Worm (Caenorhabditis elegans): ENCODE data around the gene gpd-2.

The gpd-2 gene

DNA sequence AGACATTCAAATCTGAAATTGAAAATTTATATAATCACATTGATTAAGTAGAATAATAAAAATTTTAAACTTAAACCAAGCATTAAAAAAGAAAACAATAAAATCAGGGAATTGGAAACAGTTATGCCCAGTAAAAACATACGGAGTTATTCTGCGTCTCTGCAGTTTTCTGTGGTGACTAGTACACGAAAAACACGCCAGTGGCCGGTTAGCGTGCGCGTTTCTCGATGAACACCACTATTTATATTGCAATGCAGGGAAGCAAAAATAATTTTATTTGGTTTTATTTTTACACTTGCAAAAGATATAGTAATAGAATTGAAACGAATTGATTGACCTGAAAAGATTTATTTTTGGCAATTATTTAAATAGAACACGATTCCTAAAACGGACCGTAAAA, 14.7 kb downstream of the gpd-2 start, which contains the start of gene sec-3:
Gene sec-3 (minus strand): TSS at position 21 of the 400 bp plus-strand sequence.
- no peak for TF ChIP-seq ama-1 (optimal IDR thresholded peaks at IDR 0.05)
- TF ChIP-seq aly-1 (tag; optimal IDR thresholded peaks at IDR 0.05) = no peak
- TF ChIP-seq ets-7 (tag; optimal IDR thresholded peaks at IDR 0.05) = no peak
- TF ChIP-seq ceh-36 (tag; optimal IDR thresholded peaks at IDR 0.05) = peak; percentile 38
- peak; percentile 65; the same call in 1 of the 2 replicates for TF ChIP-seq sea-1 (GFP tag; conservative IDR thresholded peaks at IDR 0.05)
- peak; percentile 45; the same call in 1 of the 2 replicates for TF ChIP-seq flt-1 (GFP tag; IDR thresholded peaks at IDR 0.05)
- TF ChIP-seq F13C5.2 (tag; optimal IDR thresholded peaks at IDR 0.05) = peak; percentile 88
- no peak for TF ChIP-seq ceh-13 (GFP tag; optimal IDR thresholded peaks at IDR 0.05)
- TF ChIP-seq tbx-37 (GFP tag; conservative IDR thresholded peaks at IDR 0.05) = peak; percentile 29; the same call in 1 of the 2 replicates
- no peak for TF ChIP-seq B0310.2 (tag; optimal IDR thresholded peaks at IDR 0.05)
- TF ChIP-seq tbx-11 (GFP tag; IDR thresholded peaks at IDR 0.05) = 0 out of 2 replicates have a peak, but pooled peaks have one; percentile 28
- TF ChIP-seq pes-1 (GFP tag; IDR thresholded peaks at IDR 0.05) = peak; percentile 75
- peak; percentile 13 for TF ChIP-seq tra-4 (tag; optimal IDR thresholded peaks at IDR 0.05)
- peak; percentile 19 for TF ChIP-seq hmbx-1 (tag; optimal IDR thresholded peaks at IDR 0.05)
- TF ChIP-seq hmg-4 (GFP tag; optimal IDR thresholded peaks at IDR 0.05) = peak; percentile 55
- peak; percentile 13 for TF ChIP-seq hnd-1 (tag; optimal IDR thresholded peaks at IDR 0.05)
- peak; percentile 58; the same call in 1 of the 2 replicates for TF ChIP-seq scrt-1 (GFP tag; IDR thresholded peaks at IDR 0.05)

ce11 chrX:3094304-3094703, 20.2 kb downstream of the gpd-2 start, which contains the start of gene wrt-2:
Gene wrt-2, minus strand, starts transcription at chrX:3094349.
- TF ChIP-seq ceh-13 (GFP tag; optimal IDR thresholded peaks at IDR 0.05) (no peak), ceh-36 (tag; optimal IDR thresholded peaks at IDR 0.05) (no peak), tbx-11 (GFP tag; IDR thresholded peaks at IDR 0.05) (no peak), hmbx-1 (tag; optimal IDR thresholded peaks at IDR 0.05) (no peak), scrt-1 (GFP tag; IDR thresholded peaks at IDR 0.05) (no peak), ets-7 (tag; optimal IDR thresholded peaks at IDR 0.05) (no peak), sea-1 (GFP tag; conservative IDR thresholded peaks at IDR 0.05) (no peak)

- TF ChIP-seq B0310.2 (tag; optimal IDR thresholded peaks at IDR 0.05) = no peak
- TF ChIP-seq F13C5.2 (tag; optimal IDR thresholded peaks at IDR 0.05) = no peak
- no peak for TF ChIP-seq ceh-13 (GFP tag; optimal IDR thresholded peaks at IDR 0.05)
- TF ChIP-seq hnd-1 (tag; optimal IDR thresholded peaks at IDR 0.05) = no peak
- no peak for TF ChIP-seq tbx-37 (GFP tag; conservative IDR thresholded peaks at IDR 0.05)
- TF ChIP-seq sea-1 (GFP tag; conservative IDR thresholded peaks at IDR 0.05) = no peak
- no peak for TF ChIP-seq hmbx-1 (tag; optimal IDR thresholded peaks at IDR 0.05)
- TF ChIP-seq ceh-36 (tag; optimal IDR thresholded peaks at IDR 0.05) = no peak
- TF ChIP-seq flt-1 (GFP tag; IDR thresholded peaks at IDR 0.05) = no peak
- no peak for TF ChIP-seq pes-1 (GFP tag; IDR thresholded peaks at IDR 0.05)
Observed at ce11 chrX:3092460-3092859, 22.0 kb downstream of the gpd-2 start.

DNA sequence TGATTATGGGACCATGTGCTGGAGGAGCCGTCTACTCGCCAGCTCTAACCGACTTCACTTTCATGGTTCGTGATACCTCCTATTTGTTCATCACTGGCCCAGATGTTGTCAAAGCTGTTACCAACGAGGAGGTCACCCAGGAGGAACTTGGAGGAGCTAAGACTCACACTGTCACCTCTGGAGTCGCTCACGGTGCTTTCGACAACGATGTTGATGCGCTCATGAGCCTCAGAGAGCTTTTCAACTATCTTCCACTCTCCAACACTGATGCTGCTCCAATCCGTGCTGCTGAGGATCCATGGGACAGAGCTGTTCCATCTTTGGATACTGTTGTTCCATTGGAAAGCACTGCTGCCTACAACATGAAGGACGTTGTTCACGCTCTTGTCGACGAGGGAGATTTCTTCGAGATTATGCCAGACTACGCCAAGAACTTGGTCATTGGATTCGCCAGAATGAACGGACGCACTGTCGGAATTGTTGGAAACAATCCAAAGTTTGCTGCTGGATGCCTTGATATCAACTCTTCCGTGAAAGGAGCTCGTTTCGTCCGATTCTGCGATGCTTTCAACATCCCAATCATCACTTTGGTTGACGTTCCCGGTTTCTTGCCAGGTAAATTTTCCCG, 23.3 kb downstream of the gpd-2 start:
- TF ChIP-seq aly-1 (tag; optimal IDR thresholded peaks at IDR 0.05) (no peak), flt-1 (GFP tag; IDR thresholded peaks at IDR 0.05) (no peak), pes-1 (GFP tag; IDR thresholded peaks at IDR 0.05) (no peak), ceh-36 (tag; optimal IDR thresholded peaks at IDR 0.05) (no peak), ama-1 (optimal IDR thresholded peaks at IDR 0.05) (no peak), ceh-13 (GFP tag; optimal IDR thresholded peaks at IDR 0.05) (no peak), scrt-1 (GFP tag; IDR thresholded peaks at IDR 0.05) (no peak), hmg-4 (GFP tag; optimal IDR thresholded peaks at IDR 0.05) (no peak), F13C5.2 (tag; optimal IDR thresholded peaks at IDR 0.05) (no peak), tbx-11 (GFP tag; IDR thresholded peaks at IDR 0.05) (no peak), hmbx-1 (tag; optimal IDR thresholded peaks at IDR 0.05) (no peak), tra-4 (tag; optimal IDR thresholded peaks at IDR 0.05) (no peak), hnd-1 (tag; optimal IDR thresholded peaks at IDR 0.05) (no peak)

ce11 chrX:3089894-3090414, 24.5 kb downstream of the gpd-2 start:
- no peak for TF ChIP-seq tbx-11 (GFP tag; IDR thresholded peaks at IDR 0.05)
- TF ChIP-seq hmbx-1 (tag; optimal IDR thresholded peaks at IDR 0.05) = no peak
- no peak for TF ChIP-seq tbx-37 (GFP tag; conservative IDR thresholded peaks at IDR 0.05)
- no peak for TF ChIP-seq pes-1 (GFP tag; IDR thresholded peaks at IDR 0.05)
- no peak for TF ChIP-seq ceh-36 (tag; optimal IDR thresholded peaks at IDR 0.05)
- TF ChIP-seq ama-1 (optimal IDR thresholded peaks at IDR 0.05) = no peak
- no peak for TF ChIP-seq B0310.2 (tag; optimal IDR thresholded peaks at IDR 0.05)
- TF ChIP-seq sea-1 (GFP tag; conservative IDR thresholded peaks at IDR 0.05) = no peak

- TF ChIP-seq ceh-13 (GFP tag; optimal IDR thresholded peaks at IDR 0.05) (no peak), F13C5.2 (tag; optimal IDR thresholded peaks at IDR 0.05) (no peak), ama-1 (optimal IDR thresholded peaks at IDR 0.05) (no peak), tra-4 (tag; optimal IDR thresholded peaks at IDR 0.05) (no peak), hnd-1 (tag; optimal IDR thresholded peaks at IDR 0.05) (no peak), aly-1 (tag; optimal IDR thresholded peaks at IDR 0.05) (no peak), hmg-4 (GFP tag; optimal IDR thresholded peaks at IDR 0.05) (no peak), scrt-1 (GFP tag; IDR thresholded peaks at IDR 0.05) (no peak), tbx-11 (GFP tag; IDR thresholded peaks at IDR 0.05) (no peak), B0310.2 (tag; optimal IDR thresholded peaks at IDR 0.05) (no peak), flt-1 (GFP tag; IDR thresholded peaks at IDR 0.05) (no peak), tbx-37 (GFP tag; conservative IDR thresholded peaks at IDR 0.05) (no peak), hmbx-1 (tag; optimal IDR thresholded peaks at IDR 0.05) (no peak), pes-1 (GFP tag; IDR thresholded peaks at IDR 0.05) (no peak), ceh-36 (tag; optimal IDR thresholded peaks at IDR 0.05) (no peak), ets-7 (tag; optimal IDR thresholded peaks at IDR 0.05) (no peak), sea-1 (GFP tag; conservative IDR thresholded peaks at IDR 0.05) (no peak)
Observed at ce11 chrX:3089423-3089822, 25.1 kb downstream of the gpd-2 start, which contains the start of gene pccb-1. Gene pccb-1, plus strand, starts transcription at chrX:3089549.

DNA sequence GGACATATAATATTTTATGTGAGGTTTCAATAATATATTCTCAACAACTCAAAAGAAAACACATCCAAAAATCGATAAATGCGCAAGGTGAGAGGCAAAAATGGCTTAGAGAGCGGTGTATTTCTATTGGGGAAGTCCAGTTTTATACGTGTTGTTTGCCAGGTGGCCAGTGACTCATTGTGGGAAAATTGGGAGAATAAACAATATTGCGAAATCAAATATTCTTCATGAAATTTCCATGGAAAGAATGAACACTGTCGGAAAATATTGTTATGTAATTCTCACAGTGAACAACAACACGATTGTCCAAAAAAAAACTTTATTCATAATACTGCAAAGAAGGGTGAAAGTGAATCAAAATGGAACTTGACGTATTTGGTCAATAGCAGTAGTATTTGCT, 26.8 kb downstream of the gpd-2 start:
- no peak for TF ChIP-seq hmg-4 (GFP tag; optimal IDR thresholded peaks at IDR 0.05)
- no peak for TF ChIP-seq tra-4 (tag; optimal IDR thresholded peaks at IDR 0.05)
- TF ChIP-seq ets-7 (tag; optimal IDR thresholded peaks at IDR 0.05) = no peak
- no peak for TF ChIP-seq sea-1 (GFP tag; conservative IDR thresholded peaks at IDR 0.05)
- TF ChIP-seq scrt-1 (GFP tag; IDR thresholded peaks at IDR 0.05) = no peak
- no peak for TF ChIP-seq hmbx-1 (tag; optimal IDR thresholded peaks at IDR 0.05)
- TF ChIP-seq ceh-36 (tag; optimal IDR thresholded peaks at IDR 0.05) = no peak
- no peak for TF ChIP-seq ama-1 (optimal IDR thresholded peaks at IDR 0.05)
- no peak for TF ChIP-seq flt-1 (GFP tag; IDR thresholded peaks at IDR 0.05)
- TF ChIP-seq tbx-11 (GFP tag; IDR thresholded peaks at IDR 0.05) = no peak
